Fruit fly (Drosophila melanogaster): ENCODE measurements around the gene stwl.
A peak's percentile ranks its signal among the peaks of the same experiment; 100 is the strongest.

Gene stwl

DNA sequence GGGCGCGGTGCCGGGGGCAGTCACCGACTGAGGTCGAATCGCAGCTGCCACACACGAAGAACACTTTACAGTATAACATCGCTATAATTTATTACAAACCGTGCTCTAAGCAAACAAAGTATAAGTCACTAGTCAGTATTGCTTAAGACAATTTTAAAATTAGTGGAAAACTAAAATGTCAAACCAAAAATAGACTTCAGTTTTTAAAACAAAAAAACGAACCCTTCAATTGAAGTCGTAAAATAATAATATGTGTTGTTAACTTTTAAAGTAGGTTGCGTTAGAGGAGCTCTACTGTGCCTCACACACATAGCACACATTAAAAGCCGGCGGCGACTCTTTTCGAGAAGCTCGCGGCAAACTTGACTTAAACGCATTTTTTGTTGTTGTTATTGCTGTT, 12.4 kb upstream of the stwl start:
- TF ChIP-seq pan (optimal IDR thresholded peaks at IDR 0.05): no peak
- TF ChIP-seq h (GFP tag; optimal IDR thresholded peaks at IDR 0.05): peak; percentile 31
- TF ChIP-seq HLH106 (tag; optimal IDR thresholded peaks at IDR 0.05): peak; percentile 5
- peak; percentile 35 for TF ChIP-seq woc (GFP tag; optimal IDR thresholded peaks at IDR 0.05)
- peak; percentile 9 for TF ChIP-seq fru (GFP tag; optimal IDR thresholded peaks at IDR 0.05)
- no peak for TF ChIP-seq rgr (GFP tag; optimal IDR thresholded peaks at IDR 0.05)

DNA sequence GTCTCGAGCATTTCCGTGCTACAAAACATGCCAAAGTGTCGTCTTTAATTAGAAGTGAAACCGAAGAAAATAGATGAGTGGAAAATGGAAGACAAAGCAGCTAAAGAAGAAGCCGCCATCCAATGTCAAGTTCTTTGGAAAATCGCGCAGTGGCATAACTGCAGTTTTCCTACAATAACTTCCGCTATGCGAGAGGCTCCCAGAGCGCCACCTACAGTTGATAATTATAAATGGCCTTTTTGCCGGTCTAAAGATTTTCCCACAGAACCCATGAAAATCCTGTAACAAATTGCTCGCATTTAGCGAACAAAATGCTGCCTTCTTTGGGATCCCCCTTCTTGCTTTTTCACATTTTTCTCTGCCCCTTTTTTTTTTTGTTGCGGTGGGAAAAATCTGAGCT, 10.3 kb upstream of the stwl start:
- TF ChIP-seq CrebA (GFP tag; optimal IDR thresholded peaks at IDR 0.05; ENCODE audit: borderline replicate concordance) (no peak), sage (GFP tag; optimal IDR thresholded peaks at IDR 0.05) (no peak), Mio (GFP tag; optimal IDR thresholded peaks at IDR 0.05) (no peak), CG9705 (GFP tag; optimal IDR thresholded peaks at IDR 0.05) (no peak)

DNA sequence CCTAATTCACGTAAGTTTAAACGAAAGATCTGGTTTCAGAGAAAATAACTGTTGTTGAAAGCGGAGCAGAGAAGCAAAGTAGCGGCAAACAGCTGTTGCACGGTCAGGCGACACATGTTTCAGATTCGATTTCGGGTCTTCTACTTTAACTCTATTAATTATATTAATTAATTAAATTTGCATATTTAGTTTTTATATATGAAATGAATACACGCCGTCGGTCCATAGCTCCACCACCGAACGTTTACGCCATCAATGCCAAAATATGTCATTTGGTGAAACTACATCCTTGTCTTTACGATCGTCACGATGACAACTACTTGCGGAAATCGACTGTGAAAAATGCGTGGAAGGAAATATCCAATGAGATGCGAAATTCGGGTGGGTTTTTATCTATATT, 1.2 kb upstream of the stwl start:
- TF ChIP-seq rgr (GFP tag; optimal IDR thresholded peaks at IDR 0.05): peak; percentile 27
- no peak for TF ChIP-seq Dfd (GFP tag; optimal IDR thresholded peaks at IDR 0.05)
- TF ChIP-seq HLH106 (tag; optimal IDR thresholded peaks at IDR 0.05): peak; percentile 65
- TF ChIP-seq lola (GFP tag; optimal IDR thresholded peaks at IDR 0.05): no peak
- TF ChIP-seq Sp1 (GFP tag; optimal IDR thresholded peaks at IDR 0.05): peak; percentile 43
- TF ChIP-seq foxo (GFP tag; optimal IDR thresholded peaks at IDR 0.05): peak in 1 of 2 experiments; percentile 18
- peak; percentile 18 for TF ChIP-seq sage (GFP tag; optimal IDR thresholded peaks at IDR 0.05)
- TF ChIP-seq CG9705 (GFP tag; optimal IDR thresholded peaks at IDR 0.05): peak; percentile 6
- TF ChIP-seq h (GFP tag; optimal IDR thresholded peaks at IDR 0.05): peak; percentile 4

DNA sequence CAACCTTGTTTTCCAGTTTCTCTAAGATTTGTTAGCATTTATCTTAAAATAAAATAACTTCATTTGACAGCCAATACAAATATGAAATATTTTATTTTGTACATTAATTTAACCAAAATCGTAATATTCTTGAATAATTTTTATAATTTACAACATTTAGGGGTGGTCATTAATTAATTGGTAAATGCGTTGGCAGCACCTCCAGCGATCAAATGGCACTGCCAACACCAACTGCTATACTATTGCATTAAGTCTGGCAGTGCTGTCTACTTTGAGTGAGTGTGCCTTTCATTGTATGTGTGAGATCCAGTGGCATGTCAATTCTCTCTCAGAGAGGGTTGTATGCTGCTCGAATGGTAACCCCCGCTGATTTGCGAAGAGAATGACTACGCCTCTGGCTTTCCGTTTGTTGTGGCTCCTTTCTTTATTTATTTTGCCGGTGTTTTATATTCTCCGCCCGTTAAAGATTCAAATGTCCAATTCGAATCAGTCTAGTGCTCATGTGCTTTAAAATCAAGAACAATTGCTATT, 472 bp upstream of the stwl start, which contains the start of gene CG3919:
TSS of gene CG3919 (plus strand) at position 481 of the 531 bp plus-strand sequence.
- TF ChIP-seq br (GFP tag; optimal IDR thresholded peaks at IDR 0.05) (peak; percentile 79), woc (GFP tag; optimal IDR thresholded peaks at IDR 0.05) (peak; percentile 87), dmrt93B (GFP tag; optimal IDR thresholded peaks at IDR 0.05) (peak; percentile 42), Mio (GFP tag; optimal IDR thresholded peaks at IDR 0.05) (peak; percentile 56), ey (GFP tag; optimal IDR thresholded peaks at IDR 0.05) (peak; percentile 70), rgr (GFP tag; optimal IDR thresholded peaks at IDR 0.05) (peak; percentile 83), sv (GFP tag; optimal IDR thresholded peaks at IDR 0.05) (peak; percentile 57), psq (GFP tag; optimal IDR thresholded peaks at IDR 0.05) (peak; percentile 93), N (GFP tag; optimal IDR thresholded peaks at IDR 0.05) (no peak), usp (GFP tag; optimal IDR thresholded peaks at IDR 0.05) (no peak), GATAd (GFP tag; optimal IDR thresholded peaks at IDR 0.05) (no peak), brk (GFP tag; optimal IDR thresholded peaks at IDR 0.05) (peak; percentile 62), sage (GFP tag; optimal IDR thresholded peaks at IDR 0.05) (peak; percentile 28), Hr78 (GFP tag; optimal IDR thresholded peaks at IDR 0.05) (no peak), jim (GFP tag; optimal IDR thresholded peaks at IDR 0.05) (peak; percentile 74), Hnf4 (GFP tag; optimal IDR thresholded peaks at IDR 0.05) (peak; percentile 89), pan (optimal IDR thresholded peaks at IDR 0.05) (no peak), Abd-B (GFP tag; optimal IDR thresholded peaks at IDR 0.05) (no peak), Rel (GFP tag; optimal IDR thresholded peaks at IDR 0.05) (peak; percentile 27), Rel (tag; optimal IDR thresholded peaks at IDR 0.05) (peak; percentile 41), Hr83 (GFP tag; optimal IDR thresholded peaks at IDR 0.05; ENCODE audit: poor library complexity, severe bottlenecking) (peak; percentile 99), OdsH (GFP tag; optimal IDR thresholded peaks at IDR 0.05) (peak; percentile 57), tai (GFP tag; optimal IDR thresholded peaks at IDR 0.05) (peak; percentile 88), Jra (GFP tag; optimal IDR thresholded peaks at IDR 0.05) (peak; percentile 81), foxo (GFP tag; optimal IDR thresholded peaks at IDR 0.05) (peak in 1 of 2 experiments; percentile 86), Vsx2 (GFP tag; optimal IDR thresholded peaks at IDR 0.05; ENCODE audit: partially characterized antibody) (no peak), Dfd (GFP tag; optimal IDR thresholded peaks at IDR 0.05) (no peak), CG32264 (GFP tag; optimal IDR thresholded peaks at IDR 0.05) (peak; percentile 77), HLH106 (tag; optimal IDR thresholded peaks at IDR 0.05) (peak; percentile 66), Dif (GFP tag; optimal IDR thresholded peaks at IDR 0.05; ENCODE audit: partially characterized antibody) (peak; percentile 70), Sp1 (GFP tag; optimal IDR thresholded peaks at IDR 0.05) (peak; percentile 48), dsf (GFP tag; optimal IDR thresholded peaks at IDR 0.05; ENCODE audit: borderline replicate concordance) (no peak), Myc (optimal IDR thresholded peaks at IDR 0.05) (no peak), CrebA (GFP tag; optimal IDR thresholded peaks at IDR 0.05; ENCODE audit: borderline replicate concordance) (peak; percentile 56), CG9705 (GFP tag; optimal IDR thresholded peaks at IDR 0.05) (peak; percentile 50), h (GFP tag; optimal IDR thresholded peaks at IDR 0.05) (peak; percentile 65), lola (GFP tag; optimal IDR thresholded peaks at IDR 0.05) (no peak), dl (GFP tag; optimal IDR thresholded peaks at IDR 0.05; ENCODE audit: insufficient read depth in 1 of 2, partially characterized antibody in 2 of 2) (peak in 1 of 2 experiments; percentile 75), fru (GFP tag; optimal IDR thresholded peaks at IDR 0.05) (peak; percentile 67)

Data from whole organism, wandering third instar larva.